Fruit fly (Drosophila melanogaster) whole organism, embryonic: ENCODE results near the gene Pbp45.

Experiments
- Ada2b ChIP-seq: fragments of 200-800 bp; sonication (Bioruptor generic); IDR thresholded peaks from 2 replicates; pipeline ENCODE4 v1.3.6; 2022; ENCODE audit warnings: missing biosample characterization, missing genetic modification characterization
- Awh ChIP-seq: fragments of 200-800 bp; sonication (Bioruptor generic); IDR thresholded peaks from 2 replicates; pipeline ENCODE4, ENCODE4 v1.3.6; 2022; ENCODE audit warnings: missing biosample characterization, missing genetic modification characterization
- C15 ChIP-seq: fragments of 200-800 bp; sonication (Bioruptor generic); IDR thresholded peaks from 3 replicates; pipeline ENCODE4 v1.3.6; 2022; ENCODE audit warnings: missing biosample characterization, missing genetic modification characterization
- CG11560 ChIP-seq: fragments of 200-800 bp; sonication (Bioruptor generic); IDR thresholded peaks from 3 replicates; pipeline ENCODE4 v1.3.6; 2022; ENCODE audit warnings: missing biosample characterization, missing genetic modification characterization
- CG12744 ChIP-seq: fragments of 200-800 bp; sonication (Bioruptor generic); optimal IDR thresholded peaks from 2 replicates; lab custom pipeline; 2016; ENCODE audit warnings: missing biosample characterization, missing genetic modification characterization
- CG14441 ChIP-seq: fragments of 200-800 bp; sonication (Bioruptor generic); IDR thresholded peaks from 2 replicates; pipeline ENCODE4 v1.3.6; 2022; ENCODE audit warnings: missing biosample characterization, missing genetic modification characterization
- CG18262 ChIP-seq: fragments of 200-800 bp; optimal IDR thresholded peaks from 3 replicates; lab custom pipeline; 2019; ENCODE audit warnings: missing biosample characterization, mild to moderate bottlenecking, missing genetic modification characterization, moderate library complexity
- CG18619 ChIP-seq: fragments of 200-800 bp; sonication (Bioruptor generic); optimal IDR thresholded peaks from 3 replicates; lab custom pipeline; 2017; ENCODE audit warnings: missing biosample characterization, mild to moderate bottlenecking, missing genetic modification characterization
- CG2199 ChIP-seq: fragments of 200-800 bp; sonication (Bioruptor generic); IDR thresholded peaks from 3 replicates; pipeline ENCODE4 v1.3.6; 2022; ENCODE audit warnings: missing biosample characterization, missing genetic modification characterization
- CG30403 ChIP-seq: fragments of 200-800 bp; sonication (Bioruptor generic); optimal IDR thresholded peaks from 3 replicates; lab custom pipeline; 2016; ENCODE audit warnings: missing biosample characterization, missing genetic modification characterization
- CG30431 ChIP-seq: fragments of 200-800 bp; sonication (Bioruptor generic); optimal IDR thresholded peaks from 2 replicates; lab custom pipeline; 2017; ENCODE audit warnings: missing biosample characterization, missing genetic modification characterization
- CG33213 ChIP-seq: fragments of 200-800 bp; sonication (Bioruptor generic); optimal IDR thresholded peaks from 3 replicates; lab custom pipeline; 2016; ENCODE audit warnings: missing biosample characterization, missing genetic modification characterization
- CG34422 ChIP-seq: fragments of 200-800 bp; sonication (Bioruptor generic); IDR thresholded peaks from 3 replicates; pipeline ENCODE4 v1.3.6; 2022; ENCODE audit warnings: missing biosample characterization, missing genetic modification characterization
- CG4328 ChIP-seq: fragments of 200-800 bp; sonication (Bioruptor generic); optimal IDR thresholded peaks from 3 replicates; lab custom pipeline; 2017; ENCODE audit warnings: missing biosample characterization, missing genetic modification reagents, missing genetic modification characterization
- CG5180 ChIP-seq: fragments of 200-800 bp; sonication (Bioruptor generic); optimal IDR thresholded peaks from 3 replicates; lab custom pipeline; 2017; ENCODE audit warnings: missing biosample characterization, missing genetic modification characterization, mild to moderate bottlenecking, moderate library complexity, missing genetic modification reagents
- CG6813 ChIP-seq: fragments of 200-800 bp; sonication (Bioruptor generic); optimal IDR thresholded peaks from 2 replicates; lab custom pipeline; 2017; ENCODE audit warnings: missing biosample characterization, missing genetic modification characterization, mild to moderate bottlenecking, moderate library complexity, missing genetic modification reagents
- CG6854 ChIP-seq: fragments of 200-800 bp; sonication (Bioruptor generic); optimal IDR thresholded peaks from 3 replicates; lab custom pipeline; 2017; ENCODE audit warnings: missing biosample characterization, mild to moderate bottlenecking, missing genetic modification characterization
- CG7372 ChIP-seq: fragments of 200-800 bp; sonication (Bioruptor generic); IDR thresholded peaks from 2 replicates; pipeline ENCODE4 v1.3.6; 2022; ENCODE audit warnings: missing biosample characterization, missing genetic modification characterization
- H2.0 ChIP-seq: fragments of 200-800 bp; sonication (Bioruptor generic); IDR thresholded peaks from 2 replicates; pipeline ENCODE4 v1.3.6; 2022; ENCODE audit warnings: missing biosample characterization, missing genetic modification characterization
- HLH3B ChIP-seq: fragments of 200-800 bp; sonication (Bioruptor generic); IDR thresholded peaks from 2 replicates; pipeline ENCODE4 v1.3.6; 2022; ENCODE audit warnings: missing biosample characterization, missing genetic modification characterization
- HLH4C ChIP-seq: fragments of 200-800 bp; sonication (Bioruptor generic); IDR thresholded peaks from 3 replicates; pipeline ENCODE4 v1.3.6; 2022; ENCODE audit warnings: missing biosample characterization, missing genetic modification characterization; ENCODE audit not compliant: partially characterized antibody
- HLHmδ ChIP-seq: fragments of 200-800 bp; sonication (Bioruptor generic); optimal IDR thresholded peaks from 2 replicates; lab custom pipeline; 2018; ENCODE audit warnings: missing biosample characterization, mild to moderate bottlenecking, missing genetic modification characterization, moderate library complexity
- Kr ChIP-seq: fragments of 200-800 bp; sonication (Bioruptor generic); optimal IDR thresholded peaks from 2 replicates; lab custom pipeline; 2017; ENCODE audit warnings: missing biosample characterization, mild to moderate bottlenecking, missing genetic modification characterization
- MESR4 ChIP-seq: fragments of 200-800 bp; sonication (Bioruptor generic); optimal IDR thresholded peaks from 2 replicates; lab custom pipeline; 2018; ENCODE audit warnings: missing biosample characterization, mild to moderate bottlenecking, missing genetic modification characterization, moderate library complexity
- Meics ChIP-seq: fragments of 200-800 bp; sonication (Bioruptor generic); optimal IDR thresholded peaks from 2 replicates; lab custom pipeline; 2017; ENCODE audit warnings: missing biosample characterization, mild to moderate bottlenecking, missing genetic modification characterization
- NK7.1 ChIP-seq: fragments of 200-800 bp; sonication (Bioruptor generic); optimal IDR thresholded peaks from 3 replicates; lab custom pipeline; 2016; ENCODE audit warnings: missing biosample characterization, missing genetic modification characterization
- Ssrp ChIP-seq: fragments of 200-800 bp; sonication (Bioruptor generic); optimal IDR thresholded peaks from 2 replicates; lab custom pipeline; 2018; ENCODE audit warnings: missing biosample characterization, mild to moderate bottlenecking, missing genetic modification characterization, moderate library complexity
- Xrp1 ChIP-seq: fragments of 200-800 bp; sonication (Bioruptor generic); IDR thresholded peaks from 2 replicates; pipeline ENCODE4 v1.3.6; 2022; ENCODE audit warnings: missing biosample characterization, missing genetic modification characterization
- cwo ChIP-seq: fragments of 200-800 bp; sonication (Bioruptor generic); optimal IDR thresholded peaks from 3 replicates; lab custom pipeline; 2017; ENCODE audit warnings: missing biosample characterization, missing genetic modification characterization, mild to moderate bottlenecking, moderate library complexity, missing genetic modification reagents
- ewg ChIP-seq: fragments of 200-800 bp; sonication (Bioruptor generic); optimal IDR thresholded peaks from 3 replicates; lab custom pipeline; 2017; ENCODE audit warnings: mild to moderate bottlenecking, missing biosample characterization, missing genetic modification reagents, missing genetic modification characterization
- exex ChIP-seq: fragments of 200-800 bp; sonication (Bioruptor generic); optimal IDR thresholded peaks from 4 replicates; lab custom pipeline; 2018; ENCODE audit warnings: missing biosample characterization, mild to moderate bottlenecking, missing genetic modification characterization, moderate library complexity
- gt ChIP-seq: fragments of 200-800 bp; sonication (Bioruptor generic); IDR thresholded peaks from 2 replicates; pipeline ENCODE4 v1.3.6; 2022; ENCODE audit warnings: missing biosample characterization, missing genetic modification characterization
- jumu ChIP-seq: fragments of 200-800 bp; sonication (Bioruptor generic); optimal IDR thresholded peaks from 3 replicates; lab custom pipeline; 2016; ENCODE audit warnings: missing biosample characterization, missing genetic modification characterization
- knrl ChIP-seq: fragments of 200-800 bp; sonication (Bioruptor generic); IDR thresholded peaks from 3 replicates; pipeline ENCODE4 v1.3.6; 2022; ENCODE audit warnings: missing biosample characterization, missing genetic modification characterization; ENCODE audit not compliant: partially characterized antibody
- nerfin-1 ChIP-seq: fragments of 200-800 bp; sonication (Bioruptor generic); optimal IDR thresholded peaks from 3 replicates; lab custom pipeline; 2019; ENCODE audit warnings: missing biosample characterization, mild to moderate bottlenecking, missing genetic modification characterization, moderate library complexity
- pb ChIP-seq: fragments of 200-800 bp; sonication (Bioruptor generic); optimal IDR thresholded peaks from 3 replicates; lab custom pipeline; 2016; ENCODE audit warnings: missing biosample characterization, missing genetic modification characterization
- shn ChIP-seq: fragments of 200-800 bp; sonication (Bioruptor generic); optimal IDR thresholded peaks from 3 replicates; lab custom pipeline; 2016; ENCODE audit warnings: missing biosample characterization, missing genetic modification characterization
- sob ChIP-seq: fragments of 200-800 bp; sonication (Bioruptor generic); IDR thresholded peaks from 2 replicates; pipeline ENCODE4 v1.3.6; 2022; ENCODE audit warnings: missing biosample characterization, missing genetic modification characterization
- tup ChIP-seq: fragments of 200-800 bp; sonication (Bioruptor generic); optimal IDR thresholded peaks from 2 replicates; lab custom pipeline; 2016; ENCODE audit warnings: missing biosample characterization, mild to moderate bottlenecking, missing genetic modification characterization, moderate library complexity
- unpg ChIP-seq: fragments of 200-800 bp; sonication (Bioruptor generic); optimal IDR thresholded peaks from 3 replicates; lab custom pipeline; 2018; ENCODE audit warnings: missing biosample characterization, mild to moderate bottlenecking, missing genetic modification characterization, moderate library complexity
- wor ChIP-seq: fragments of 200-800 bp; sonication (Bioruptor generic); IDR thresholded peaks from 2 replicates; pipeline ENCODE4 v1.3.6; 2022; ENCODE audit warnings: missing biosample characterization, missing genetic modification characterization
- zf30C ChIP-seq: fragments of 200-800 bp; sonication (Bioruptor generic); optimal IDR thresholded peaks from 3 replicates; lab custom pipeline; 2018; ENCODE audit warnings: missing biosample characterization, mild to moderate bottlenecking, missing genetic modification characterization

Gene Pbp45

dm6 chr3R:15792427-15792826, 46.9 kb downstream of the Pbp45 start, which contains the start of gene Acyp2 (continued):
- TF ChIP-seq CG6854 (GFP tag; lab: Kevin White, UChicago) (no peak), Awh (GFP tag; lab: Robert Waterston, UW) (no peak), Meics (GFP tag; lab: Kevin White, UChicago) (no peak), CG12744 (GFP tag; lab: Kevin White, UChicago) (no peak), C15 (no peak), zf30C (GFP tag; lab: Kevin White, UChicago) (no peak), shn (GFP tag; lab: Kevin White, UChicago) (peak; percentile 8), CG30403 (GFP tag; lab: Kevin White, UChicago) (peak; percentile 40), HLH3B (GFP tag; lab: Robert Waterston, UW) (no peak), NK7.1 (no peak), HLH4C (GFP tag; lab: Robert Waterston, UW) (0 out of 3 replicates have a peak, but pooled peaks have one; percentile 15), pb (GFP tag; lab: Kevin White, UChicago) (no peak), Ada2b (GFP tag; lab: Robert Waterston, UW) (0 out of 2 replicates have a peak, but pooled peaks have one; percentile 11), cwo (GFP tag; lab: Kevin White, UChicago) (no peak), CG18262 (tag; lab: Kevin White, UChicago) (no peak), wor (no peak), CG7372 (GFP tag; lab: Robert Waterston, UW) (no peak), CG11560 (no peak; the same call in 1 of the 3 replicates), unpg (GFP tag; lab: Kevin White, UChicago) (no peak), nerfin-1 (no peak), CG14441 (GFP tag; lab: Robert Waterston, UW) (0 out of 2 replicates have a peak, but pooled peaks have one; percentile 17), CG5180 (GFP tag; lab: Kevin White, UChicago) (no peak), CG34422 (no peak), sob (GFP tag; lab: Robert Waterston, UW) (peak; percentile 16; the same call in 1 of the 2 replicates), CG2199 (GFP tag; lab: Robert Waterston, UW) (peak; percentile 75; the same call in 2 of the 3 replicates), CG30431 (GFP tag; lab: Kevin White, UChicago) (no peak)
- TF ChIP-seq, all 482 proteins: peak for 151

DNA sequence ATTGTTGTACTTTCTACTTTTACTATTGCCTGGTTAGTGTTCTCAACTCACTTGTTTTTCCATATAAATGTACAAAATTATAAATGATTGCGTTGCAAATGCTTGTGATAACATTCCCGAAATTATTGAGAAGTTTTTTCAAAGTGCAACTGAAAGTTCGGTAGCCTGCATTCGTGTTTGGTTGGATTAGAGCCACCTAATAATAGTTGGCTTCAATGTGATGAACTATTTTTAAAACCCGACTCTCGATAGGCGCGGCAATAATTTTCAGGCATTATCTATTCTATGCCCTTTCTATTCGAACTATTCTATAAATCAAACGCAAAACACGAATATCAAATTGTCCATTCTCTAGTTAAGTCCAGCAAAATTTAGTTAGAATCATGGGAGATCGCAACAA, 51.1 kb downstream of the Pbp45 start, which contains the start of gene Uros2:
TSS of gene Uros2 (plus strand) at position 301 of the 400 bp plus-strand sequence.
- TF ChIP-seq exex (tag; lab: Kevin White, UChicago) (no peak), CG33213 (GFP tag; lab: Kevin White, UChicago) (no peak), H2.0 (GFP tag; lab: Robert Waterston, UW) (no peak), Xrp1 (GFP tag; lab: Robert Waterston, UW) (no peak), jumu (GFP tag; lab: Kevin White, UChicago) (no peak), ewg (GFP tag; lab: Kevin White, UChicago) (no peak), HLHmδ (GFP tag; lab: Kevin White, UChicago) (no peak), CG6813 (GFP tag; lab: Kevin White, UChicago) (no peak), gt (GFP tag; lab: Robert Waterston, UW) (no peak), MESR4 (no peak), Ssrp (tag; lab: Kevin White, UChicago) (no peak), knrl (GFP tag; lab: Robert Waterston, UW) (no peak), CG18619 (GFP tag; lab: Kevin White, UChicago) (no peak), tup (GFP tag; lab: Kevin White, UChicago) (no peak), CG4328 (GFP tag; lab: Kevin White, UChicago) (no peak), Kr (GFP tag; lab: Kevin White, UChicago) (no peak), cwo (GFP tag; lab: Kevin White, UChicago) (no peak)
